Fruit fly (Drosophila melanogaster) whole organism, embryonic: ENCODE data around the gene pxb.
A peak's percentile ranks its signal among the peaks of the same experiment; 100 is the strongest.

ENCODE experiments used
- CG10267 ChIP-seq: fragments of 200-800 bp; sonication (Bioruptor generic); optimal IDR thresholded peaks from 2 replicates; lab custom pipeline; 2018; ENCODE audit warnings: missing biosample characterization, mild to moderate bottlenecking, missing genetic modification characterization, moderate library complexity
- CG11398 ChIP-seq: fragments of 200-800 bp; sonication (Bioruptor generic); optimal IDR thresholded peaks from 2 replicates; lab custom pipeline; 2016; ENCODE audit warnings: missing biosample characterization, missing genetic modification characterization
- CG12391 ChIP-seq: fragments of 200-800 bp; sonication (Bioruptor generic); optimal IDR thresholded peaks from 3 replicates; lab custom pipeline; 2018; ENCODE audit warnings: missing biosample characterization, mild to moderate bottlenecking, missing genetic modification characterization, moderate library complexity
- CG16813 ChIP-seq: fragments of 200-800 bp; sonication (Bioruptor generic); IDR thresholded peaks from 3 replicates; pipeline ENCODE4 v1.3.6; 2022; ENCODE audit warnings: missing biosample characterization, missing genetic modification characterization; ENCODE audit not compliant: partially characterized antibody
- CG17359 ChIP-seq: fragments of 200-800 bp; sonication (Bioruptor generic); optimal IDR thresholded peaks from 3 replicates; lab custom pipeline; 2018; ENCODE audit warnings: missing biosample characterization, mild to moderate bottlenecking, missing genetic modification characterization, moderate library complexity
- CG17912 ChIP-seq: fragments of 200-800 bp; sonication (Bioruptor generic); optimal IDR thresholded peaks from 2 replicates; lab custom pipeline; 2018; ENCODE audit warnings: missing biosample characterization, mild to moderate bottlenecking, missing genetic modification characterization
- CG2129 ChIP-seq: fragments of 200-800 bp; sonication (Bioruptor generic); IDR thresholded peaks from 2 replicates; pipeline ENCODE4 v1.3.6; 2022; ENCODE audit warnings: missing biosample characterization, missing genetic modification characterization; ENCODE audit not compliant: partially characterized antibody
- CG30431 ChIP-seq: fragments of 200-800 bp; sonication (Bioruptor generic); optimal IDR thresholded peaks from 2 replicates; lab custom pipeline; 2017; ENCODE audit warnings: missing biosample characterization, missing genetic modification characterization
- CG34224 ChIP-seq: fragments of 200-800 bp; sonication (Bioruptor generic); IDR thresholded peaks from 3 replicates; pipeline ENCODE4 v1.3.6; 2022; ENCODE audit warnings: missing biosample characterization, missing genetic modification characterization; ENCODE audit not compliant: partially characterized antibody
- CG6175 ChIP-seq: fragments of 200-800 bp; sonication (Bioruptor generic); IDR thresholded peaks from 3 replicates; pipeline ENCODE4 v1.3.6; 2022; ENCODE audit warnings: missing biosample characterization, missing genetic modification characterization
- CG7963 ChIP-seq: fragments of 200-800 bp; sonication (Bioruptor generic); IDR thresholded peaks from 3 replicates; pipeline ENCODE4 v1.3.6; 2022; ENCODE audit warnings: missing biosample characterization, missing genetic modification characterization; ENCODE audit not compliant: partially characterized antibody
- CG9876 ChIP-seq: fragments of 200-800 bp; sonication (Bioruptor generic); optimal IDR thresholded peaks from 2 replicates; lab custom pipeline; 2016; ENCODE audit warnings: missing biosample characterization, missing genetic modification characterization
- CTCF ChIP-seq: fragments of 200-800 bp; sonication (Bioruptor generic); optimal IDR thresholded peaks from 2 replicates; lab custom pipeline; 2017; ENCODE audit warnings: missing biosample characterization, mild to moderate bottlenecking, missing genetic modification characterization, moderate library complexity
- Dp ChIP-seq: fragments of 200-800 bp; sonication (Bioruptor generic); optimal IDR thresholded peaks from 2 replicates; lab custom pipeline; 2018; ENCODE audit warnings: missing biosample characterization, mild to moderate bottlenecking, missing genetic modification characterization, moderate library complexity
- E2f2 ChIP-seq: fragments of 200-800 bp; sonication (Bioruptor generic); IDR thresholded peaks from 2 replicates; pipeline ENCODE4 v1.3.6; 2022; ENCODE audit warnings: missing biosample characterization, missing genetic modification characterization
- Gug ChIP-seq: fragments of 200-800 bp; sonication (Bioruptor generic); IDR thresholded peaks from 4 replicates; pipeline ENCODE4 v1.3.6; 2022; ENCODE audit warnings: missing biosample characterization, missing genetic modification characterization
- Hmx ChIP-seq: fragments of 200-800 bp; sonication (Bioruptor generic); optimal IDR thresholded peaks from 2 replicates; lab custom pipeline; 2016; ENCODE audit warnings: missing biosample characterization, missing genetic modification characterization
- Mrtf ChIP-seq: fragments of 200-800 bp; sonication (Bioruptor generic); IDR thresholded peaks from 3 replicates; pipeline ENCODE4 v1.3.6; 2022; ENCODE audit warnings: missing biosample characterization, missing genetic modification characterization
- Nf-YA ChIP-seq: fragments of 200-800 bp; sonication (Bioruptor generic); IDR thresholded peaks from 2 replicates; pipeline ENCODE4 v1.3.6; 2022; ENCODE audit warnings: missing biosample characterization, missing genetic modification characterization
- Sox102F ChIP-seq: fragments of 200-800 bp; sonication (Bioruptor generic); optimal IDR thresholded peaks from 2 replicates; lab custom pipeline; 2018; ENCODE audit warnings: missing biosample characterization, mild to moderate bottlenecking, missing genetic modification characterization, moderate library complexity
- Xrp1 ChIP-seq: fragments of 200-800 bp; sonication (Bioruptor generic); IDR thresholded peaks from 2 replicates; pipeline ENCODE4 v1.3.6; 2022; ENCODE audit warnings: missing biosample characterization, missing genetic modification characterization
- dysf ChIP-seq: fragments of 200-800 bp; sonication (Bioruptor generic); IDR thresholded peaks from 3 replicates; pipeline ENCODE4 v1.3.6; 2022; ENCODE audit warnings: missing biosample characterization, missing genetic modification characterization
- en ChIP-seq: fragments of 200-800 bp; sonication (Bioruptor generic); optimal IDR thresholded peaks from 2 replicates; lab custom pipeline; 2016; ENCODE audit warnings: missing biosample characterization, missing genetic modification characterization
- ewg ChIP-seq: fragments of 200-800 bp; sonication (Bioruptor generic); optimal IDR thresholded peaks from 3 replicates; lab custom pipeline; 2017; ENCODE audit warnings: mild to moderate bottlenecking, missing biosample characterization, missing genetic modification reagents, missing genetic modification characterization
- hth ChIP-seq: fragments of >200 bp; optimal IDR thresholded peaks from 2 replicates; lab custom pipeline; 2017; ENCODE audit warnings: inconsistent platforms
- lmd ChIP-seq: fragments of 200-800 bp; sonication (Bioruptor generic); IDR thresholded peaks from 2 replicates; pipeline ENCODE4 v1.3.6; 2022; ENCODE audit warnings: missing biosample characterization, missing genetic modification characterization
- luna ChIP-seq: fragments of 200-800 bp; sonication (Bioruptor generic); optimal IDR thresholded peaks from 2 replicates; lab custom pipeline; 2016; ENCODE audit warnings: missing biosample characterization, missing genetic modification characterization
- oc ChIP-seq: fragments of 200-800 bp; sonication (Bioruptor generic); optimal IDR thresholded peaks from 2 replicates; lab custom pipeline; 2018; ENCODE audit warnings: missing biosample characterization, mild to moderate bottlenecking, missing genetic modification characterization, moderate library complexity
- otp ChIP-seq: fragments of 200-800 bp; sonication (Bioruptor generic); IDR thresholded peaks from 3 replicates; pipeline ENCODE4, ENCODE4 v1.3.6; 2022; ENCODE audit warnings: missing biosample characterization, missing genetic modification characterization
- pan ChIP-seq, 4 experiments: fragments of >200 bp in 3 of 4; fragments of 200-800 bp in 1 of 4; sonication (Bioruptor generic) in 1 of 4; optimal IDR thresholded peaks in 3 of 4; IDR thresholded peaks in 1 of 4; 2 replicates each; pipeline versions ENCODE4 v1.3.6 to Lab custom; 2017 to 2022; ENCODE audit warnings: missing biosample characterization in 2 of 4, missing genetic modification characterization in 2 of 4, mixed read lengths in 1 of 4
- rib ChIP-seq: fragments of 200-800 bp; sonication (Bioruptor generic); IDR thresholded peaks from 2 replicates; pipeline ENCODE4 v1.3.6; 2022; ENCODE audit warnings: missing biosample characterization, missing genetic modification characterization
- sisA ChIP-seq: fragments of 200-800 bp; sonication (Bioruptor generic); IDR thresholded peaks from 2 replicates; pipeline ENCODE4 v1.3.6; 2022; ENCODE audit warnings: missing biosample characterization, missing genetic modification characterization
- slbo ChIP-seq: fragments of 200-800 bp; sonication (Bioruptor generic); IDR thresholded peaks from 2 replicates; pipeline ENCODE4 v1.3.6; 2022; ENCODE audit warnings: missing biosample characterization, missing genetic modification characterization
- vnd ChIP-seq: fragments of 200-800 bp; sonication (Bioruptor generic); IDR thresholded peaks from 3 replicates; pipeline ENCODE4 v1.3.6; 2022; ENCODE audit warnings: missing biosample characterization, missing genetic modification characterization; ENCODE audit not compliant: partially characterized antibody
- yki ChIP-seq: fragments of >200 bp; optimal IDR thresholded peaks from 3 replicates; lab custom pipeline; 2018

Gene pxb

DNA sequence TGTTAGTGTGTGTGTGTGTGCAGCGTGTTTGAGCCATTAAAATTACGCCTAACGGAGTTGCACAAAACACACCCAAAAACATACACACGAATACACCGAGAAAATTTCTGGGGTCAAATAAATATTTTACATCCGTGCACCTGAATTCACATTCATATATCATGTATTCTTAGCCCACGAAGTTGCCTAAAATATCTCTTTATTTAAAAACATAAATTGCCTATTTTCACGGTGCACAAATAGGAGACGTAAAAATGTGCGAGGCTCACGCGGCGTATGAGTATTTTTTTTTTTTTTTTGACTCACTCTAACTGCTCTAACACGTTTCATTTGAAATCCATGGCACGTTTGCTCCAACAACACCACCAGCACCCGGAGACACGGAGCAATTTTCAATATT lies 34.8 kb downstream of the pxb start (continued):
- TF ChIP-seq dysf (GFP tag; lab: Robert Waterston, UW) (peak; percentile 34; the same call in 1 of the 3 replicates), rib (GFP tag; lab: Robert Waterston, UW) (no peak), slbo (GFP tag; lab: Robert Waterston, UW) (peak; percentile 41), CG34224 (GFP tag; lab: Robert Waterston, UW) (no peak), Xrp1 (GFP tag; lab: Robert Waterston, UW) (no peak), CG6175 (GFP tag; lab: Robert Waterston, UW) (no peak), lmd (GFP tag; lab: Robert Waterston, UW) (0 out of 2 replicates have a peak, but pooled peaks have one; percentile 4)

DNA sequence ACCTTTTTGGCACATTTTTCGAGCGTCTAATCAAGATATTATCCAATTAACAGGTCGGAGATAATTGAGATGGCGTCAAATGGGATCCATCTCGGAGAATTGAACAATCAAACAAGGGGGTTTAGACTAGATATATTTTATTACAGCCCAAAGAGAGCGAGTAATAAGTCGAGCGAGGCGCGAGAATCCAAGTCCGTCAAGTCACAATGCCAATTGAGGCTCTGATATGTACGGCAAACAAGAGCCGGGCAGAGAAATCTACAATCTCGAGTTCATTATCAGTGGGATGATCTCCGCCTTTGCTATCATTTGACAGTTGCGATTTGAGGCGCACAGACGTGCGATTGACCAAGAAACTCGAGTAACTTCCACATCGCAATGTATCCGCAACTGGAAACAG lies 38.4 kb downstream of the pxb start, which contains the start of gene CG5404:
TSS of gene CG5404 (plus strand) at position 301 of the 400 bp plus-strand sequence.
- TF ChIP-seq E2f2 (GFP tag; lab: Robert Waterston, UW) (no peak), hth (lab: Kevin White, UChicago) (no peak), CG10267 (tag; lab: Kevin White, UChicago) (no peak)
- TF ChIP-seq, all 482 proteins: peak for 0

DNA sequence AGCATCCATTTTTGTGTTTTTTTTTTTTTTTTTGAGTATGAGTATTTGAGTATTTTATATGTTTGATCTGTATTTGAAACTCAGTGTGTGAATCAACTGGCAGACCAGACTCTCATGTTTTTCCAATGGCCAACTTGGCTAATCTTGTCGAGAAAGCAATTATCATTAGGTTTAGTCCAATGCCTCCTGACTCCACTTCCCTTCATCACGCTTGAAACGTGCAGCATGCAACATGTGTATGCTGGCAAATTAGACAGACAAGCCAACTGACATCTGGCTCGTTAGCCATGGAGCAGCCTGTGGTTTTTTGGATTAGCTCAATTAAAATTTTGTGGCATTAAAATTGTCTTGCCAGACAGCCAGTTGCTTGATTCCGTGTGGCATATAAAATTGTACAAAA lies 50.5 kb downstream of the pxb start, which contains the start of gene CG31294:
TSS of gene CG31294 (minus strand) at position 101 of the 400 bp plus-strand sequence.
- TF ChIP-seq CG12391 (tag; lab: Kevin White, UChicago) (no peak), en (no peak), CG17359 (tag; lab: Kevin White, UChicago) (no peak), yki (no peak), CG7963 (GFP tag; lab: Robert Waterston, UW) (no peak), CG16813 (GFP tag; lab: Robert Waterston, UW) (no peak), Mrtf (GFP tag; lab: Robert Waterston, UW) (no peak)

DNA sequence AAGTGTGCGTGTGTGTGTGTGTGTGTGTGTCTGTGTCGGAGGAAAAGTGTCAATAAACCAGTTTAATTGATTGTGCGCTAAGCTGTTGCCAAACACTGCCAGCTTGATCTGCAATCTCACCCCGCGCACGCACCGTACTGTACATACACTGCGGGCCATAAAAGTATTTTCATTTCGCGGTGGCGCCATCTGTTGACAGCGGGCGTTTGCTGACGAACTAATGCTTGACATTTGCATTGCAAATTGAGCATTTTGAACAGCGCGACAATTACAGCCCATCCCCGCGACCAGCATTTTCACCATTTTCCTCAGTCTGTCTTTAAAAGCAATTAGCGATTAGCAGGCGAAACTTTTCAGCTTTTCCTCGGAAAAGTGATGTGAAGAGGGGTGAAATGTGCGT lies 64.6 kb downstream of the pxb start:
- TF ChIP-seq pan (optimal IDR thresholded peaks at IDR 0.05; lab: Kevin White, UChicago) (no peak), pan (GFP tag; optimal IDR thresholded peaks at IDR 0.05 in 1 of 2, IDR thresholded peaks at IDR 0.05 in 1 of 2) (no peak), luna (no peak), oc (tag; lab: Kevin White, UChicago) (no peak), Nf-YA (GFP tag; lab: Robert Waterston, UW) (no peak), CTCF (GFP tag; lab: Kevin White, UChicago) (peak; percentile 87), CG9876 (GFP tag; lab: Kevin White, UChicago) (no peak), lmd (GFP tag; lab: Robert Waterston, UW) (0 out of 2 replicates have a peak, but pooled peaks have one; percentile 9)

DNA sequence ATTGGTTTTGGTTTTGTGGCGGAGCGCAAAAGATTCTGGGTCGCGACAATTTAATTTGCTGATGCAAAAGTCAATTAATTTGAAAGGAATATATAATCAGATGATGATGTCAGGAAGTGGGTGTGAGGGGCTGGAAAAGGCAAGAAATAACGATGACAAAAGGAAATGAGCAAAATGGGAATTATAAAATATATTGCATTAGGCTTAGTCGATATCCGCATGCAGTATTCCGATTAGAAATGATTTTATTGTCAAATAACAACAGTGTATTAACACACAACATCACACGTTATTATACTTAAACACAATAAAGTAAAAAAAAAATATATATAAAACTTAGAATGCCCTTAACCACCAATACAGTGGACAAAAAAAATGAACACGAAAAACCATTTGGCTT lies 65.5 kb downstream of the pxb start, which contains the start of gene CG34274:
TSS of gene CG34274 (plus strand) at position 301 of the 400 bp plus-strand sequence.
- TF ChIP-seq CG11398 (GFP tag; lab: Kevin White, UChicago), result no peak
- TF ChIP-seq CG30431 (GFP tag; lab: Kevin White, UChicago), result no peak
- TF ChIP-seq Dp (GFP tag; lab: Kevin White, UChicago), result no peak
- TF ChIP-seq vnd, result no peak
- no peak for TF ChIP-seq CG2129 (GFP tag; lab: Robert Waterston, UW)
- TF ChIP-seq Sox102F, result no peak
- TF ChIP-seq Hmx (GFP tag; lab: Kevin White, UChicago), result no peak
- no peak for TF ChIP-seq Gug
- TF ChIP-seq ewg, result no peak
- no peak for TF ChIP-seq otp (GFP tag; lab: Robert Waterston, UW)
- TF ChIP-seq CG17912 (GFP tag; lab: Kevin White, UChicago), result no peak
- TF ChIP-seq sisA (GFP tag; lab: Robert Waterston, UW), result no peak
